Worm (Caenorhabditis elegans): ENCODE results near the gene sdz-16.

ce11 chrV:17317297-17317696 lies 10.5 kb downstream of the sdz-16 start:
- TF ChIP-seq snpc-4 (tag; optimal IDR thresholded peaks at IDR 0.05) = no peak
- TF ChIP-seq elt-3 (tag; optimal IDR thresholded peaks at IDR 0.05) = no peak
- TF ChIP-seq nhr-237 (tag; optimal IDR thresholded peaks at IDR 0.05) = no peak
- no peak for TF ChIP-seq nhr-76 (tag; optimal IDR thresholded peaks at IDR 0.05)
- TF ChIP-seq ztf-11 (tag; optimal IDR thresholded peaks at IDR 0.05) = no peak
- no peak for TF ChIP-seq nhr-12 (tag; optimal IDR thresholded peaks at IDR 0.05)
- TF ChIP-seq nhr-2 (tag; optimal IDR thresholded peaks at IDR 0.05) = no peak
- no peak for TF ChIP-seq ces-1 (GFP tag; optimal IDR thresholded peaks at IDR 0.05)
- no peak for TF ChIP-seq sptf-1 (tag; optimal IDR thresholded peaks at IDR 0.05)
- TF ChIP-seq lin-13 (tag; optimal IDR thresholded peaks at IDR 0.05) = no peak
- no peak for TF ChIP-seq mep-1 (tag; optimal IDR thresholded peaks at IDR 0.05)
- no peak for TF ChIP-seq blmp-1 (tag; optimal IDR thresholded peaks at IDR 0.05)

Data from whole organism, mixed stage, embryonic.